Worm (Caenorhabditis elegans): ENCODE results near the gene vps-22.
A peak's percentile ranks its signal among the peaks of the same experiment; 100 is the strongest.
"Not testable (repeated sequence)": the region's sequence is repeated elsewhere in the genome, so short reads cannot be mapped to it uniquely, and the experiment has no call there.

vps-22 gene

ce11 chrIII:4930154-4930679 lies 32.1 kb downstream of the vps-22 start, which contains the start of gene set-2 (continued):
- TF ChIP-seq Y5F2A.4 (GFP tag; optimal IDR thresholded peaks at IDR 0.05) = no peak
- no peak for TF ChIP-seq spr-3 (GFP tag; optimal IDR thresholded peaks at IDR 0.05)
- no peak for TF ChIP-seq mxl-2 (GFP tag; conservative IDR thresholded peaks at IDR 0.05)
- peak; percentile 42 for TF ChIP-seq lin-13 (GFP tag; optimal IDR thresholded peaks at IDR 0.05)
- TF ChIP-seq F49E8.2 (tag; optimal IDR thresholded peaks at IDR 0.05; ENCODE audit: borderline replicate concordance) = peak; percentile 44
- no peak for TF ChIP-seq ztf-7 (tag; optimal IDR thresholded peaks at IDR 0.05)
- no peak for TF ChIP-seq pqm-1 (tag; optimal IDR thresholded peaks at IDR 0.05)
- TF ChIP-seq nhr-6 (tag; optimal IDR thresholded peaks at IDR 0.05) = no peak
- TF ChIP-seq madf-9 (GFP tag; conservative IDR thresholded peaks at IDR 0.05) = 0 out of 2 replicates have a peak, but pooled peaks have one; percentile 20
- no peak for TF ChIP-seq mdl-1 (tag; optimal IDR thresholded peaks at IDR 0.05)
- TF ChIP-seq F26F4.8 (GFP tag; conservative IDR thresholded peaks at IDR 0.05) = no peak
- no peak for TF ChIP-seq tra-1 (GFP tag; IDR thresholded peaks at IDR 0.05)

- no peak for TF ChIP-seq pqm-1 (tag; optimal IDR thresholded peaks at IDR 0.05)
- TF ChIP-seq aha-1 (tag) = peak; percentile 67
- 0 out of 2 replicates have a peak, but pooled peaks have one; percentile 51 for TF ChIP-seq F26F4.8 (GFP tag; conservative IDR thresholded peaks at IDR 0.05)
- no peak for TF ChIP-seq mdl-1 (tag; optimal IDR thresholded peaks at IDR 0.05)
Observed at ce11 chrIII:4924134-4924533, 38.2 kb downstream of the vps-22 start.

ce11 chrIII:4922020-4922419 lies 40.3 kb downstream of the vps-22 start, which contains the start of gene mmab-1:
Gene mmab-1, minus strand, starts transcription at chrIII:4922114.
- TF ChIP-seq dpl-1 (GFP tag; optimal IDR thresholded peaks at IDR 0.05) (peak; percentile 34), set-16 (GFP tag; IDR thresholded peaks at IDR 0.05) (peak; percentile 14; the same call in 1 of the 2 replicates), ctbp-1 (GFP tag; IDR thresholded peaks at IDR 0.05) (peak; percentile 85), nhr-28 (tag; optimal IDR thresholded peaks at IDR 0.05) (peak; percentile 4), dmd-9 (GFP tag; IDR thresholded peaks at IDR 0.05) (peak; percentile 68; the same call in 1 of the 2 replicates), lsy-2 (tag; optimal IDR thresholded peaks at IDR 0.05) (peak in 1 of 2 experiments; percentile 33), Y48G9A.11 (GFP tag; IDR thresholded peaks at IDR 0.05) (peak; percentile 49; the same call in 1 of the 2 replicates), hlh-11 (tag; optimal IDR thresholded peaks at IDR 0.05) (peak; percentile 36), snpc-1.2 (GFP tag; IDR thresholded peaks at IDR 0.05) (0 out of 2 replicates have a peak, but pooled peaks have one; percentile 20), arid-1 (GFP tag; conservative IDR thresholded peaks at IDR 0.05) (0 out of 2 replicates have a peak, but pooled peaks have one; percentile 40), T26A8.4 (GFP tag; IDR thresholded peaks at IDR 0.05) (peak; percentile 38), mdt-29 (GFP tag; IDR thresholded peaks at IDR 0.05) (peak; percentile 41; the same call in 1 of the 2 replicates), ceh-20 (GFP tag; IDR thresholded peaks at IDR 0.05) (peak; percentile 74), php-3 (GFP tag; IDR thresholded peaks at IDR 0.05) (peak; percentile 29; the same call in 1 of the 2 replicates), egl-43 (GFP tag; IDR thresholded peaks at IDR 0.05) (peak; percentile 64; the same call in 1 of the 2 replicates), nhr-42 (GFP tag; IDR thresholded peaks at IDR 0.05) (peak; percentile 74; the same call in 1 of the 2 replicates), mes-2 (tag; optimal IDR thresholded peaks at IDR 0.05; ENCODE audit: poor library complexity, severe bottlenecking) (peak; percentile 71), ces-1 (GFP tag; optimal IDR thresholded peaks at IDR 0.05) (peak; percentile 27), dve-1 (tag; optimal IDR thresholded peaks at IDR 0.05; ENCODE audit: insufficient read depth) (peak; percentile 29), mep-1 (tag; optimal IDR thresholded peaks at IDR 0.05) (peak; percentile 35), vab-7 (GFP tag; IDR thresholded peaks at IDR 0.05) (peak; percentile 80), D1046.2 (GFP tag; IDR thresholded peaks at IDR 0.05) (0 out of 2 replicates have a peak, but pooled peaks have one; percentile 20), lin-29 (GFP tag; IDR thresholded peaks at IDR 0.05) (0 out of 2 replicates have a peak, but pooled peaks have one; percentile 8), pha-4 (GFP tag; IDR thresholded peaks at IDR 0.05) (peak; percentile 21; the same call in 1 of the 2 replicates), hmg-1.1 (GFP tag; IDR thresholded peaks at IDR 0.05) (peak; percentile 65), F37D6.2 (tag; optimal IDR thresholded peaks at IDR 0.05) (peak; percentile 21), mxl-3 (GFP tag; optimal IDR thresholded peaks at IDR 0.05) (peak; percentile 3), dmd-6 (GFP tag; IDR thresholded peaks at IDR 0.05) (peak; percentile 56), rbr-2 (tag; optimal IDR thresholded peaks at IDR 0.05) (peak; percentile 50), lim-7 (GFP tag; IDR thresholded peaks at IDR 0.05) (peak; percentile 45; the same call in 1 of the 2 replicates), madf-9 (GFP tag; conservative IDR thresholded peaks at IDR 0.05) (peak; percentile 65; the same call in 1 of the 2 replicates), lin-38 (GFP tag; IDR thresholded peaks at IDR 0.05) (peak; percentile 87)
- not testable (repeated sequence) for TF ChIP-seq pha-4 (tag; optimal IDR thresholded peaks at IDR 0.05)
